Worm (Caenorhabditis elegans) whole organism, L2 larva: Measurements from ENCODE around the gene D1046.16.

Experiments used
- R02D3.7 ChIP-seq: fragments of 150-350 bp; optimal IDR thresholded peaks from 2 replicates; lab custom pipeline; 2014; ENCODE audit warnings: missing biosample characterization, missing genetic modification characterization
- ZK546.5 ChIP-seq: sonication (generic microtip); optimal IDR thresholded peaks from 2 replicates; lab custom pipeline; 2017; ENCODE audit warnings: missing biosample characterization, missing genetic modification characterization
- aly-2 ChIP-seq: fragments of 150-350 bp; optimal IDR thresholded peaks from 2 replicates; lab custom pipeline; 2014; ENCODE audit warnings: missing biosample characterization, missing genetic modification characterization
- ama-1 ChIP-seq: fragments of 150-350 bp; optimal IDR thresholded peaks from 2 replicates; lab custom pipeline; 2018; ENCODE audit warnings: inconsistent platforms
- ceh-82 ChIP-seq: fragments of 150-350 bp; optimal IDR thresholded peaks from 2 replicates; lab custom pipeline; 2014; ENCODE audit warnings: missing biosample characterization, missing genetic modification characterization
- lin-39 ChIP-seq: fragments of 150-350 bp; optimal IDR thresholded peaks from 2 replicates; lab custom pipeline; 2014; ENCODE audit warnings: missing biosample characterization, missing genetic modification reagents, missing genetic modification characterization
- nhr-11 ChIP-seq: fragments of 150-350 bp; optimal IDR thresholded peaks from 2 replicates; lab custom pipeline; 2014; ENCODE audit warnings: missing biosample characterization, missing genetic modification characterization
- nhr-129 ChIP-seq: fragments of 150-350 bp; optimal IDR thresholded peaks from 2 replicates; lab custom pipeline; 2014; ENCODE audit warnings: missing biosample characterization, missing genetic modification characterization
- nhr-237 ChIP-seq: fragments of 150-350 bp; optimal IDR thresholded peaks from 2 replicates; lab custom pipeline; 2014; ENCODE audit warnings: missing biosample characterization, missing genetic modification characterization
- nhr-25 ChIP-seq: fragments of 150-350 bp; sonication (generic microtip); optimal IDR thresholded peaks from 3 replicates; lab custom pipeline; 2014; ENCODE audit warnings: missing biosample characterization, missing genetic modification characterization
- nhr-6 ChIP-seq: fragments of 150-350 bp; optimal IDR thresholded peaks from 2 replicates; lab custom pipeline; 2014; ENCODE audit warnings: missing biosample characterization, missing genetic modification characterization
- zag-1 ChIP-seq: fragments of 150-350 bp; optimal IDR thresholded peaks from 2 replicates; lab custom pipeline; 2014; ENCODE audit warnings: missing biosample characterization, missing genetic modification characterization

DNA sequence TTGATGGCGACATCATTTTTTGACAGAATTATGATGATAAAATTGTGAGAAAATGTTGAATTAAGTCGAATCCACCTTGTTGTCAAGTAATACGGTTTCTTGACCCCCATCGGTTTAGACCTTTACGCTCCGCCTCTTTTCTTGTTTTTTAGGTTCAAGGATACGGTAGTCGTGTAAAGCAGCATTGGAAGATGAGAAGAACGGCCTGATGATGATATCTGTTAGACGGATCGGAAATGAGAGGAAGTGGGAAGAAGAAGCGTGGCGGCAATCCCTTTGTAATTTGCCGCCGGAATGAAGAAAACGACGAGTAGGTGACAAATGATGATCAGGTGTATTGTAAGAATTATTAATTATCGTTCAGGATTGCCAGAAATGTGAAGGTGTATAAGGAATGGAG is 42.1 kb upstream of the D1046.16 start, which contains the start of gene npax-4:
- TF ChIP-seq ZK546.5 (tag; lab: Kevin White, UChicago) (no peak), nhr-237 (tag; lab: Kevin White, UChicago) (no peak), nhr-11 (no peak), aly-2 (no peak), R02D3.7 (tag; lab: Kevin White, UChicago) (no peak), ceh-82 (no peak), lin-39 (no peak), zag-1 (tag; lab: Kevin White, UChicago) (no peak), ama-1 (lab: Kevin White, UChicago) (no peak), nhr-25 (tag; lab: Kevin White, UChicago) (no peak), nhr-129 (tag; lab: Kevin White, UChicago) (no peak), nhr-6 (tag; lab: Kevin White, UChicago) (no peak)
